Worm (Caenorhabditis elegans) whole organism, L4 larva: ENCODE data around the gene col-157.
A peak's percentile ranks its signal among the peaks of the same experiment; 100 is the strongest.

Source experiments
- D1046.2 ChIP-seq: fragments of 200-800 bp; sonication (Bioruptor generic); IDR thresholded peaks from 2 replicates; pipeline ENCODE4 v1.3.6; 2022; ENCODE audit warnings: missing genetic modification characterization, missing compliant biosample characterization
- F49E8.2 ChIP-seq: sonication (generic microtip); optimal IDR thresholded peaks from 2 replicates; lab custom pipeline; 2016; ENCODE audit warnings: missing compliant biosample characterization, mild to moderate bottlenecking, missing genetic modification characterization, borderline replicate concordance
- T26A8.4 ChIP-seq: fragments of 200-800 bp; sonication (Bioruptor generic); IDR thresholded peaks from 2 replicates; pipeline ENCODE4 v1.3.6; 2022; ENCODE audit warnings: missing genetic modification characterization, missing compliant biosample characterization
- Y105C5A.15 ChIP-seq: fragments of 200-800 bp; sonication (Bioruptor generic); IDR thresholded peaks from 2 replicates; pipeline ENCODE4 v1.3.6; 2022; ENCODE audit warnings: missing genetic modification characterization, missing compliant biosample characterization
- Y48G9A.11 ChIP-seq: fragments of 200-800 bp; sonication (Bioruptor generic); IDR thresholded peaks from 2 replicates; pipeline ENCODE4 v1.3.6; 2022; ENCODE audit warnings: missing genetic modification reagents, missing genetic modification characterization, missing compliant biosample characterization
- Y75B8A.6 ChIP-seq: fragments of 200-800 bp; sonication (Bioruptor generic); IDR thresholded peaks from 2 replicates; pipeline ENCODE4 v1.3.6; 2022; ENCODE audit warnings: missing genetic modification reagents, missing genetic modification characterization, missing compliant biosample characterization
- ZK337.2 ChIP-seq: fragments of 200-800 bp; sonication (Bioruptor generic); IDR thresholded peaks from 2 replicates; pipeline ENCODE4 v1.3.6; 2022; ENCODE audit warnings: missing genetic modification reagents, missing genetic modification characterization, missing compliant biosample characterization
- ZK546.5 ChIP-seq, 2 experiments: sonication (generic microtip); optimal IDR thresholded peaks; 2 replicates each; lab custom pipeline; 2017; ENCODE audit warnings: missing biosample characterization in 2 of 2, missing genetic modification characterization in 2 of 2
- aly-2 ChIP-seq: sonication (generic microtip); optimal IDR thresholded peaks from 2 replicates; lab custom pipeline; 2018; ENCODE audit warnings: missing biosample characterization, missing genetic modification characterization
- ama-1 ChIP-seq: fragments of 150-350 bp; optimal IDR thresholded peaks from 2 replicates; lab custom pipeline; 2014; ENCODE audit warnings: inconsistent platforms, mixed read lengths
- attf-4 ChIP-seq: sonication (generic microtip); optimal IDR thresholded peaks from 3 replicates; lab custom pipeline; 2017; ENCODE audit warnings: missing biosample characterization, missing genetic modification characterization
- ceh-82 ChIP-seq: sonication (generic microtip); optimal IDR thresholded peaks from 2 replicates; lab custom pipeline; 2017; ENCODE audit warnings: missing biosample characterization, missing genetic modification characterization
- ctbp-1 ChIP-seq: fragments of 200-800 bp; sonication (Bioruptor generic); IDR thresholded peaks from 2 replicates; pipeline ENCODE4 v1.3.6; 2022; ENCODE audit warnings: missing genetic modification reagents, missing genetic modification characterization, missing compliant biosample characterization
- daf-8 ChIP-seq: fragments of 200-800 bp; sonication (Bioruptor generic); IDR thresholded peaks from 2 replicates; pipeline ENCODE4 v1.3.6; 2022; ENCODE audit warnings: missing genetic modification characterization, missing compliant biosample characterization
- dmd-8 ChIP-seq: fragments of 200-800 bp; sonication (Bioruptor generic); IDR thresholded peaks from 2 replicates; pipeline ENCODE4 v1.3.6; 2022; ENCODE audit warnings: missing genetic modification characterization, missing compliant biosample characterization
- fkh-10 ChIP-seq: fragments of 150-350 bp; optimal IDR thresholded peaks from 2 replicates; lab custom pipeline; 2014; ENCODE audit warnings: missing biosample characterization, missing genetic modification reagents, missing genetic modification characterization
- hif-1 ChIP-seq, 2 experiments: sonication (generic microtip); optimal IDR thresholded peaks; 2 replicates each; lab custom pipeline; 2016 to 2017; ENCODE audit warnings: missing compliant biosample characterization in 2 of 2, missing genetic modification characterization in 2 of 2, missing genetic modification reagents in 2 of 2, missing genotype in 2 of 2, mild to moderate bottlenecking in 1 of 2
- hlh-11 ChIP-seq: fragments of 200-800 bp; sonication (Bioruptor generic); optimal IDR thresholded peaks from 2 replicates; lab custom pipeline; 2018; ENCODE audit warnings: mild to moderate bottlenecking, missing genetic modification characterization, missing compliant biosample characterization
- lim-7 ChIP-seq: fragments of 200-800 bp; sonication (Bioruptor generic); IDR thresholded peaks from 2 replicates; pipeline ENCODE4 v1.3.6; 2022; ENCODE audit warnings: missing genetic modification characterization, missing compliant biosample characterization
- lin-29 ChIP-seq: fragments of 200-800 bp; sonication (Bioruptor generic); IDR thresholded peaks from 2 replicates; pipeline ENCODE4 v1.3.6; 2022; ENCODE audit warnings: missing genetic modification reagents, missing genetic modification characterization, missing compliant biosample characterization
- lin-39 ChIP-seq: fragments of 150-350 bp; optimal IDR thresholded peaks from 2 replicates; lab custom pipeline; 2014; ENCODE audit warnings: missing biosample characterization, missing genetic modification reagents, missing genetic modification characterization
- lir-3 ChIP-seq: sonication (generic microtip); optimal IDR thresholded peaks from 2 replicates; lab custom pipeline; 2016; ENCODE audit warnings: mild to moderate bottlenecking, missing genetic modification characterization, missing compliant biosample characterization
- mdt-29 ChIP-seq: fragments of 200-800 bp; sonication (Bioruptor generic); IDR thresholded peaks from 2 replicates; pipeline ENCODE4 v1.3.6; 2022; ENCODE audit warnings: missing genetic modification reagents, missing genetic modification characterization, missing compliant biosample characterization
- mxl-3 ChIP-seq: fragments of 200-800 bp; sonication (Bioruptor generic); optimal IDR thresholded peaks from 2 replicates; lab custom pipeline; 2018; ENCODE audit warnings: mild to moderate bottlenecking, missing genetic modification characterization, missing compliant biosample characterization
- nhr-10 ChIP-seq: fragments of 150-350 bp; optimal IDR thresholded peaks from 2 replicates; lab custom pipeline; 2014; ENCODE audit warnings: missing biosample characterization, missing genetic modification characterization
- nhr-11 ChIP-seq: fragments of 150-350 bp; optimal IDR thresholded peaks from 2 replicates; lab custom pipeline; 2014; ENCODE audit warnings: missing biosample characterization, missing genetic modification characterization
- nhr-111 ChIP-seq: fragments of 200-800 bp; sonication (Bioruptor generic); optimal IDR thresholded peaks from 2 replicates; lab custom pipeline; 2018; ENCODE audit warnings: mild to moderate bottlenecking, missing genetic modification characterization, missing compliant biosample characterization
- nhr-237 ChIP-seq: sonication (generic microtip); optimal IDR thresholded peaks from 2 replicates; lab custom pipeline; 2017; ENCODE audit warnings: missing biosample characterization, missing genetic modification characterization
- nhr-25 ChIP-seq: sonication (generic microtip); optimal IDR thresholded peaks from 2 replicates; lab custom pipeline; 2017; ENCODE audit warnings: missing genetic modification characterization, mild to moderate bottlenecking, missing compliant biosample characterization, antibody characterized with exemption, moderate library complexity, borderline replicate concordance; ENCODE audit not compliant: insufficient read depth
- nhr-28 ChIP-seq: fragments of 150-350 bp; optimal IDR thresholded peaks from 2 replicates; lab custom pipeline; 2014; ENCODE audit warnings: missing biosample characterization, missing genetic modification characterization
- nhr-41 ChIP-seq: fragments of 200-800 bp; sonication (Bioruptor generic); IDR thresholded peaks from 2 replicates; pipeline ENCODE4 v1.3.6; 2022; ENCODE audit warnings: missing genetic modification reagents, missing genetic modification characterization, missing compliant biosample characterization
- nhr-6 ChIP-seq: fragments of 150-350 bp; optimal IDR thresholded peaks from 2 replicates; lab custom pipeline; 2014; ENCODE audit warnings: missing biosample characterization, missing genetic modification characterization
- nhr-76 ChIP-seq: fragments of 150-350 bp; optimal IDR thresholded peaks from 2 replicates; lab custom pipeline; 2014; ENCODE audit warnings: missing biosample characterization, missing genetic modification characterization
- pha-4 ChIP-seq, 2 experiments: fragments of 150-350 bp in 1 of 2; fragments of 200-800 bp in 1 of 2; sonication (Bioruptor generic) in 1 of 2; IDR thresholded peaks in 1 of 2; optimal IDR thresholded peaks in 1 of 2; 2 replicates each; pipeline versions ENCODE4 v1.3.6 to Lab custom; 2014 to 2022; ENCODE audit warnings: missing genetic modification characterization in 2 of 2, missing genetic modification reagents in 2 of 2, missing biosample characterization in 1 of 2, missing compliant biosample characterization in 1 of 2
- php-3 ChIP-seq: fragments of 200-800 bp; sonication (Bioruptor generic); IDR thresholded peaks from 2 replicates; pipeline ENCODE4 v1.3.6; 2022; ENCODE audit warnings: missing genetic modification reagents, missing genetic modification characterization, missing compliant biosample characterization
- pqm-1 ChIP-seq: sonication (generic microtip); optimal IDR thresholded peaks from 2 replicates; lab custom pipeline; 2017; ENCODE audit warnings: missing biosample characterization, missing genetic modification characterization
- rbr-2 ChIP-seq: sonication (generic microtip); optimal IDR thresholded peaks from 2 replicates; lab custom pipeline; 2016; ENCODE audit warnings: missing genotype, missing genetic modification characterization, missing compliant biosample characterization
- sdz-12 ChIP-seq: fragments of 200-800 bp; sonication (Bioruptor generic); optimal IDR thresholded peaks from 2 replicates; lab custom pipeline; 2018; ENCODE audit warnings: mild to moderate bottlenecking, missing genetic modification characterization, missing compliant biosample characterization
- set-16 ChIP-seq: fragments of 200-800 bp; sonication (Bioruptor generic); IDR thresholded peaks from 2 replicates; pipeline ENCODE4 v1.3.6; 2022; ENCODE audit warnings: missing genetic modification reagents, missing genetic modification characterization, missing compliant biosample characterization
- snpc-1.2 ChIP-seq: fragments of 200-800 bp; sonication (Bioruptor generic); IDR thresholded peaks from 2 replicates; pipeline ENCODE4 v1.3.6; 2022; ENCODE audit warnings: missing genetic modification reagents, missing genetic modification characterization, missing compliant biosample characterization
- tag-97 ChIP-seq: fragments of 200-800 bp; sonication (Bioruptor generic); IDR thresholded peaks from 2 replicates; pipeline ENCODE4 v1.3.6; 2022; ENCODE audit warnings: missing genetic modification characterization, missing compliant biosample characterization
- unc-130 ChIP-seq: sonication (generic microtip); optimal IDR thresholded peaks from 2 replicates; lab custom pipeline; 2016; ENCODE audit warnings: missing genetic modification reagents, missing genetic modification characterization, missing compliant biosample characterization
- vab-7 ChIP-seq: fragments of 200-800 bp; sonication (Bioruptor generic); IDR thresholded peaks from 2 replicates; pipeline ENCODE4 v1.3.6; 2022; ENCODE audit warnings: missing genetic modification reagents, missing genetic modification characterization, missing compliant biosample characterization
- zip-11 ChIP-seq: fragments of 200-800 bp; sonication (Bioruptor generic); IDR thresholded peaks from 2 replicates; pipeline ENCODE4 v1.3.6; 2022; ENCODE audit warnings: missing genetic modification characterization, missing compliant biosample characterization
- ztf-11 ChIP-seq: fragments of 150-350 bp; optimal IDR thresholded peaks from 2 replicates; lab custom pipeline; 2014; ENCODE audit warnings: missing biosample characterization, missing genetic modification characterization

The col-157 gene

DNA sequence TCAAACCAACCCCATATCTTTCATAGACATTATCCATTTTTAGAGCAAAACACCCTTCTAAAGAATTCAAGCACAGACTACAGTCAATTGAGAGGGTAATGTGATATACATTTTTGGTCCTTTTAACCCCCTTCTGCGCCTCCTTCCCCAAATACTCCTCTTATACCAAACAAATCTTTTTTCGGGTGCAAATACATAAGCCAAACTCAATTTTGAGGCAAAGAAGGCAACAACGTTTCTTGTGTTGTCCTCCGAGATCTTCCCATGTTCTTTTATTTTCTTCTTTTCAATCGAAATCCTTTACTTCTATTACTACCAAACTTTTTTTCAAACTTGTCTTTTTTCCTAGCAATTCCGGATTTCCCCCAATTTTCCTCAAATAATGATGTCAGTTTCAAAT, 28.9 kb upstream of the col-157 start:
- TF ChIP-seq nhr-28 (tag; lab: Kevin White, UChicago) = no peak
- TF ChIP-seq pqm-1 = no peak
- no peak for TF ChIP-seq aly-2 (tag; lab: Kevin White, UChicago)
- no peak for TF ChIP-seq Y105C5A.15 (GFP tag; lab: Robert Waterston, UW)
- TF ChIP-seq nhr-237 (tag; lab: Kevin White, UChicago) = no peak
- no peak for TF ChIP-seq fkh-10
- no peak for TF ChIP-seq unc-130 (GFP tag; lab: Kevin White, UChicago)
- no peak for TF ChIP-seq ceh-82
- TF ChIP-seq mxl-3 (GFP tag; lab: Kevin White, UChicago) = no peak
- TF ChIP-seq tag-97 (GFP tag; lab: Robert Waterston, UW) = no peak
- TF ChIP-seq nhr-41 = no peak
- TF ChIP-seq hif-1 (tag; optimal IDR thresholded peaks at IDR 0.05; lab: Kevin White, UChicago) = no peak
- TF ChIP-seq nhr-111 (GFP tag; lab: Kevin White, UChicago) = no peak
- no peak for TF ChIP-seq ztf-11 (tag; lab: Kevin White, UChicago)
- TF ChIP-seq, all 104 proteins: peak for 0

DNA sequence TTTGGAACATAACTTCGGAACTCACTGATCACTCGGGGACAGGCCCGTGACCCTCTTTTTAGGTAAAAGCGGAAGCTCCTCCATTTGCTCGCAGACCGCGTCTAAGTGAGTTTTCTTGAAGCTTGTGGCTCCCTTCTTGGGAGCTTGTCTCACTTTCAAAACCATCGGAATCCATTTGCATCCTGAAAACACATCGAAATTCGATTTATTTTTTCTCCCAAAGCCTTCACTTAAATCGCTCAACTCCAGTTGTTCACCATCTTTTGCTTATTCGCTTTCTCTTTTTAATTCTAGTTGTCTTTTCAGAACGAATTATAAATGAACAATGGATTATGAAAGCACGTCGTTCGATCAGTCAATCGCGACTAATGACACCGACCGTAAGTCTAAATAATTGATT, 24.6 kb upstream of the col-157 start, which contains the start of gene T11F9.1:
Gene T11F9.1 (plus strand): TSS at position 301 of the 400 bp plus-strand sequence.
- no peak for TF ChIP-seq rbr-2 (tag; lab: Kevin White, UChicago)
- no peak for TF ChIP-seq lir-3
- no peak for TF ChIP-seq D1046.2
- no peak for TF ChIP-seq ama-1 (lab: Kevin White, UChicago)
- no peak for TF ChIP-seq sdz-12 (GFP tag; lab: Kevin White, UChicago)
- TF ChIP-seq daf-8 = no peak
- no peak for TF ChIP-seq lin-29
- TF ChIP-seq, all 104 proteins: peak for 0

DNA sequence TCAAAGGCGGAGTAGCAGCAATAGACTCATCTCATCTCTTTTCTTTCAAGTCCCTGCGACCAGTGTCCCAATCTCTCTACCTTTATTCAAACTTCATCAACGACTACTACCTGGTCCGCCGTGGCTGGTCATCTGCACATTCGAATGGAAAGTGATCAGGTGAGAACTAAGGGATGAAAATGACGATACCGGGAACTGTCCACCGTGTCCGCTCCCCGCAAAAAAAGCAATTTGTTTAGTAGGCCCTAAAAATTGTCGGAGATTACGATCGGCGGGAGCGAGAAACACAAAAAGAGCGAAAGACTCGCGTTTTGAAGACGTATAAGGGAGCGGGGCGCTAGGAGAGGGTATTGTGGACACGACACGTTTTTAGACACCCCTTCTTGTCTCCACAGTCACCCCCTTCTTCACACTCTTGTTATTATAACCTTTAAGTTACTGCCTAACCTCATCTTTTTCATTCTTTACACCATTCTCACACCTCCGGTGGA, 20.8 kb upstream of the col-157 start, which contains the start of gene zipt-16:
Gene zipt-16 (plus strand): TSS at position 51 of the 491 bp plus-strand sequence.
- TF ChIP-seq Y105C5A.15 (GFP tag; lab: Robert Waterston, UW) (no peak), ama-1 (lab: Kevin White, UChicago) (no peak), nhr-237 (tag; lab: Kevin White, UChicago) (no peak)

DNA sequence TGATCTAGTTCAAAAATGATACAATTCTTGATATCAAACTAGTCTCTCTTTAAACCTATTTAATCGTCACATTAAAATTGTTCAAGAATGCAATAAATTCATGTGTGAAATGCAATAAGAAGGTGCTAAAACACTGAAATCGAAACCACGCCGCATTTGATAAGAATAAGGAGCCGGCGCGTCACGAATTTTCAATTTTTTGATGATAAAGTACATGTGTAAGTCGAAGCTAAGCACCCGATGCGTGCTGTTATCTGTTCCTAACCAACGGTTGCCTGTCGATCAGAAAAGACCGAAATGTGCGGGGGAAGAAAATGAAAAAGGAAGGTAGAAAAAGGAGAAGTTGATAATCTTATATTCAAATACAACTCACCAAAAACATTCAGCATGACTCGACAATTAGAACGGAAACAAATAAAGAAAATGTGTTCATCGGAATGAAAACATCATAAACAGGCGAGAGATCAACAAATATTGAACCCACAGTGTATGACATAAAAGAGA, 13.6 kb upstream of the col-157 start, which contains the start of gene aat-6:
Gene aat-6 (minus strand): TSS at position 454 of the 504 bp plus-strand sequence.
- TF ChIP-seq Y48G9A.11 (no peak), attf-4 (tag; lab: Kevin White, UChicago) (no peak), hlh-11 (tag; lab: Kevin White, UChicago) (peak; percentile 84), ZK337.2 (no peak), fkh-10 (no peak), nhr-6 (tag; lab: Kevin White, UChicago) (no peak), nhr-28 (tag; lab: Kevin White, UChicago) (peak; percentile 75), nhr-76 (tag; lab: Kevin White, UChicago) (no peak), lir-3 (no peak), mdt-29 (no peak), Y75B8A.6 (no peak), nhr-10 (tag; lab: Kevin White, UChicago) (no peak), ZK546.5 (tag; optimal IDR thresholded peaks at IDR 0.05; lab: Kevin White, UChicago) (no peak), nhr-11 (no peak), ctbp-1 (GFP tag; lab: Robert Waterston, UW) (no peak), dmd-8 (GFP tag; lab: Robert Waterston, UW) (no peak), php-3 (GFP tag; lab: Robert Waterston, UW) (peak; percentile 98), set-16 (GFP tag; lab: Robert Waterston, UW) (no peak), daf-8 (no peak), T26A8.4 (GFP tag; lab: Robert Waterston, UW) (no peak), snpc-1.2 (GFP tag; lab: Robert Waterston, UW) (no peak), lin-39 (tag; lab: Kevin White, UChicago) (no peak), vab-7 (no peak), pqm-1 (peak; percentile 86), F49E8.2 (no peak), nhr-25 (tag; lab: Kevin White, UChicago) (no peak), lim-7 (GFP tag; lab: Robert Waterston, UW) (no peak), pha-4 (GFP tag; IDR thresholded peaks at IDR 0.05; lab: Robert Waterston, UW) (no peak), pha-4 (tag; optimal IDR thresholded peaks at IDR 0.05; lab: Kevin White, UChicago) (no peak), zip-11 (GFP tag; lab: Robert Waterston, UW) (no peak), ztf-11 (tag; lab: Kevin White, UChicago) (no peak)
